Worm (Caenorhabditis elegans): ENCODE measurements around the gene nasp-1.

nasp-1 gene

DNA sequence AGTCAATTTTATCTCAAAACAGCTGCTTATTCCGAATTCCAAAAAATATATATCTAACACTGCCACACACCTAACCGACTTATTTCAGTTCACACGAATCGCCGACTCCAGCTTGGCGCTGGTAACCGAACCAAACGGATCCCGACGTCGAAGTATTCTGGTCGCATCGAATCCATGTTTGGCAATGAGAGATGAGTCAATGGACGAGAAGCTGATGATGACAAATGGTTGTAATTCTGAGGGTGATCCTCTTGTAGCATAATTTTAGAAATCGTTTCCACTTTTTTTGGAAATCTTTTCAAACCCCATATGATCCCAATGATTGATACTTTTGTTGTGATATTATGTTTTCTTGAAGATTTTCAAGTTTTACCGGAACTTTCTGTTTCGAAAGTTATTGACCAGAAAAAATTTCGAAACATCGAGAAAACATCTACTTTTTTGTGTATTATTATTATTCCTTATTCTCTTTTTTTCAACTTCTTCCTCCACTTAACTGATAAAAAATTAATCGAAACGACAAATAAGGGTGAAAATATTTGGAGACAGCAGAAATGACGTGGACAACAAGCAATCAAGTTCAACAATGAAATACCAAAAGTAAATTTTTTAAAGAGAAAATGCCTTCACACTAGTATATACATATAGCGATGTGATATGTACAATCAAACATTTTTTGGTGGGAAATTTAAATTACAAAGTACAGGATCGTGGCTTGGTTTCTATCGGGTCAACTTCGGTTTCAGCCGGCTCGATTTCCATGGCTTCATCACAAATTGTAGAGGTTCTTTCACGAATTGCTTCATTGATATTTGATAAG, 43.7 kb downstream of the nasp-1 start (continued):
- peak; percentile 73 for TF ChIP-seq ztf-22 (GFP tag; optimal IDR thresholded peaks at IDR 0.05)
- no peak for TF ChIP-seq ceh-91 (GFP tag; IDR thresholded peaks at IDR 0.05)
- no peak for TF ChIP-seq F55B11.4 (tag; optimal IDR thresholded peaks at IDR 0.05; ENCODE audit: borderline replicate concordance, insufficient read depth)

DNA sequence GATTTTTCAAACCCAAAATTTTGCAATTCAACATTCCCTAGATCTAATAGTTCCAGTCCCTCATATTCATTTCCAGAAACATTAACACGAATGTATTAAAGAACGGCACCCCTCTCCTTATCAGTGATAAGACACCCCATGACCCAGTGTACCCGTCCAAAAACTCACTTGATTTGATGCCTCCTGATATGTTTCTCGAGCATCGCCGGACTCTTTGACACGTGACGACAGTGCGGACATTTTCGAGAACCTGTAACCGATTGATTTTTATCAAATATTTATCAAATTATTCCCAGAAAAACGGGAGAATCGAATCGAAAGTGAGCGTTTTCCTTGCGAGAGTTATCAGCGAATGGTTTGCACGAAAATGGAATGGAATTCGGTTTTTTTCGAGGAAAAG, 44.6 kb downstream of the nasp-1 start:
- TF ChIP-seq chd-7 (tag; optimal IDR thresholded peaks at IDR 0.05) = peak; percentile 33
- no peak for TF ChIP-seq madf-3 (GFP tag; IDR thresholded peaks at IDR 0.05)
- peak; percentile 34 for TF ChIP-seq tbp1 (GFP tag; optimal IDR thresholded peaks at IDR 0.05)
- TF ChIP-seq tlf-1 (GFP tag; optimal IDR thresholded peaks at IDR 0.05) = peak; percentile 42
- TF ChIP-seq F39B2.1 (GFP tag; IDR thresholded peaks at IDR 0.05) = no peak
- TF ChIP-seq madf-10 (tag; optimal IDR thresholded peaks at IDR 0.05) = peak; percentile 38
- peak; percentile 48; the same call in 1 of the 2 replicates for TF ChIP-seq let-526 (GFP tag; IDR thresholded peaks at IDR 0.05)
- TF ChIP-seq snpc-4 (GFP tag; optimal IDR thresholded peaks at IDR 0.05) = no peak
- peak in 1 of 4 experiments; percentile 16 for TF ChIP-seq snpc-4 (tag; optimal IDR thresholded peaks at IDR 0.05)
- no peak for TF ChIP-seq unc-62 (GFP tag; optimal IDR thresholded peaks at IDR 0.05)
- TF ChIP-seq rcor-1 (GFP tag; IDR thresholded peaks at IDR 0.05) = no peak
- TF ChIP-seq nfyb-1 (GFP tag; IDR thresholded peaks at IDR 0.05) = 0 out of 2 replicates have a peak, but pooled peaks have one; percentile 44
- no peak for TF ChIP-seq him-1 (tag; optimal IDR thresholded peaks at IDR 0.05)
- 0 out of 2 replicates have a peak, but pooled peaks have one; percentile 24 for TF ChIP-seq dox-1 (GFP tag; IDR thresholded peaks at IDR 0.05)
- TF ChIP-seq cebp-1 (GFP tag; IDR thresholded peaks at IDR 0.05) = no peak
- peak; percentile 66 for TF ChIP-seq cebp-1 (tag; optimal IDR thresholded peaks at IDR 0.05)
- TF ChIP-seq hmg-20 (GFP tag; IDR thresholded peaks at IDR 0.05) = no peak
- no peak for TF ChIP-seq F52B5.7 (tag; optimal IDR thresholded peaks at IDR 0.05)
- TF ChIP-seq F57A8.1 (GFP tag; optimal IDR thresholded peaks at IDR 0.05) = no peak
- peak; percentile 7 for TF ChIP-seq attf-5 (GFP tag; optimal IDR thresholded peaks at IDR 0.05)
- TF ChIP-seq nhr-90 (tag; optimal IDR thresholded peaks at IDR 0.05) = peak; percentile 26
- TF ChIP-seq ets-4 (GFP tag; optimal IDR thresholded peaks at IDR 0.05) = peak; percentile 40
- TF ChIP-seq Y53G8AR.9 (GFP tag; conservative IDR thresholded peaks at IDR 0.05) = peak; percentile 69; the same call in 1 of the 2 replicates
- TF ChIP-seq let-607 (tag; optimal IDR thresholded peaks at IDR 0.05) = peak in 1 of 2 experiments; percentile 17
- TF ChIP-seq ceh-79 (tag; optimal IDR thresholded peaks at IDR 0.05) = no peak
- 0 out of 2 replicates have a peak, but pooled peaks have one; percentile 28 for TF ChIP-seq K11D2.4 (GFP tag; IDR thresholded peaks at IDR 0.05)
- peak; percentile 41; the same call in 1 of the 2 replicates for TF ChIP-seq B0336.3 (GFP tag; IDR thresholded peaks at IDR 0.05)
- TF ChIP-seq hsf-1 (GFP tag; IDR thresholded peaks at IDR 0.05) = peak; percentile 64; the same call in 1 of the 2 replicates
- TF ChIP-seq nhr-80 (tag; optimal IDR thresholded peaks at IDR 0.05) = peak; percentile 81
- TF ChIP-seq rec-8 (tag; optimal IDR thresholded peaks at IDR 0.05) = no peak
- peak; percentile 59 for TF ChIP-seq atf-7 (tag; optimal IDR thresholded peaks at IDR 0.05)
- no peak for TF ChIP-seq egl-44 (GFP tag; IDR thresholded peaks at IDR 0.05)

DNA sequence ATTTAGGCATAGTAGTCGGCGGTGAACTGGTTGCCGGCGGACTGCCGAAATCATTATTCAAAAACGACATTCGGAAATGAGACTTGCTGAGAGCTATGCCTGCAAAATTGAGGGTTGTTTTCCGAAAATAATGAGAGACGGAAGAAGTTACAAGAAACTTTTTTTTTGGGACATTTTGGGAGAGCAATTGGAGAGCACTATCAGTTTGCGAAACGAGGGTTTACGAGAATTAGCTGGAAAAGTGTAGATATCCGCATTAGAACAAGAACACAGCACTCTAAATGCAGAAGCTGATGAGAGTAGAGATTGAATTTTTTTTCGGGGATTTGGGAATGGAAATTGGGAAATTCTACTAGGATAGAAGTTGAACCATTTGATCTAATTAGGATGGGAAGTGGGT, 46.1 kb downstream of the nasp-1 start, which contains the start of gene pqm-1:
TSS of gene pqm-1 (minus strand) at position 101 of the 400 bp plus-strand sequence.
- TF ChIP-seq mel-28 (tag; optimal IDR thresholded peaks at IDR 0.05; ENCODE audit: borderline replicate concordance) = no peak
- no peak for TF ChIP-seq zim-3 (tag; optimal IDR thresholded peaks at IDR 0.05)
- TF ChIP-seq lsl-1 (GFP tag; optimal IDR thresholded peaks at IDR 0.05) = no peak
- TF ChIP-seq Y53G8AR.9 (GFP tag; conservative IDR thresholded peaks at IDR 0.05) = no peak
- TF ChIP-seq sptf-2 (GFP tag; optimal IDR thresholded peaks at IDR 0.05) = no peak
- no peak for TF ChIP-seq hlh-26 (GFP tag; conservative IDR thresholded peaks at IDR 0.05)
- TF ChIP-seq K12H6.12 (tag; optimal IDR thresholded peaks at IDR 0.05) = no peak
- TF ChIP-seq dpl-1 (GFP tag; optimal IDR thresholded peaks at IDR 0.05) = no peak
- TF ChIP-seq dox-1 (GFP tag; IDR thresholded peaks at IDR 0.05) = no peak
- no peak for TF ChIP-seq ceh-27 (GFP tag; optimal IDR thresholded peaks at IDR 0.05)
- no peak for TF ChIP-seq Y95B8A.8 (GFP tag; IDR thresholded peaks at IDR 0.05)
- TF ChIP-seq nfyb-1 (GFP tag; IDR thresholded peaks at IDR 0.05) = no peak
- no peak for TF ChIP-seq mes-4 (tag; optimal IDR thresholded peaks at IDR 0.05)
- TF ChIP-seq hmg-20 (GFP tag; IDR thresholded peaks at IDR 0.05) = no peak
- no peak for TF ChIP-seq ceh-40 (GFP tag; IDR thresholded peaks at IDR 0.05)
- no peak for TF ChIP-seq him-1 (tag; optimal IDR thresholded peaks at IDR 0.05)
